Fruit fly (Drosophila melanogaster) S2 (cell line): ENCODE results near the gene CG17646.

Experiments
- CG8478 ChIP-seq: fragments of >200 bp; optimal IDR thresholded peaks from 2 replicates; lab custom pipeline; 2018
- CTCF ChIP-seq, 2 experiments: fragments of >200 bp; optimal IDR thresholded peaks; 2 replicates each; lab custom pipeline; 2018

- TF ChIP-seq CG8478 (lab: Kevin White, UChicago), result no peak
- no peak for TF ChIP-seq CTCF (optimal IDR thresholded peaks at IDR 0.05; lab: Kevin White, UChicago)
These were observed 60.8 kb downstream of the CG17646 start, which contains the start of gene Gr22b for dm6 chr2L:1793168-1793567.
